Fruit fly (Drosophila melanogaster): ENCODE results near the gene CG31457.

The CG31457 gene

dm6 chr3R:23175376-23175775 lies 47.6 kb upstream of the CG31457 start (continued):
- TF ChIP-seq lmd (GFP tag; IDR thresholded peaks at IDR 0.05) (peak; percentile 92), slou (GFP tag; optimal IDR thresholded peaks at IDR 0.05) (peak; percentile 56), CG4282 (GFP tag; optimal IDR thresholded peaks at IDR 0.05) (peak; percentile 30), Trl (optimal IDR thresholded peaks at IDR 0.05) (peak; percentile 57 to 77), Trl (GFP tag; optimal IDR thresholded peaks at IDR 0.05) (peak; percentile 88), unpg (GFP tag; optimal IDR thresholded peaks at IDR 0.05) (peak; percentile 96), Rfx (GFP tag; IDR thresholded peaks at IDR 0.05) (peak; percentile 87), NK7.1 (GFP tag; optimal IDR thresholded peaks at IDR 0.05) (peak; percentile 72), zfh1 (GFP tag; IDR thresholded peaks at IDR 0.05) (peak; percentile 95), Dip2 (GFP tag; IDR thresholded peaks at IDR 0.05) (no peak), twi (tag; optimal IDR thresholded peaks at IDR 0.05) (peak; percentile 77), CG11504 (tag; optimal IDR thresholded peaks at IDR 0.05) (peak; percentile 95), toy (GFP tag; IDR thresholded peaks at IDR 0.05) (peak; percentile 51; the same call in 1 of the 2 replicates), CG2202 (tag; optimal IDR thresholded peaks at IDR 0.05) (peak; percentile 84), p53 (GFP tag; optimal IDR thresholded peaks at IDR 0.05) (peak; percentile 73), sna (GFP tag; IDR thresholded peaks at IDR 0.05; ENCODE audit: partially characterized antibody) (no peak), kah (GFP tag; optimal IDR thresholded peaks at IDR 0.05) (peak; percentile 80), hb (GFP tag; IDR thresholded peaks at IDR 0.05; ENCODE audit: partially characterized antibody) (no peak), Lim3 (GFP tag; IDR thresholded peaks at IDR 0.05) (peak; percentile 73), Dad (GFP tag; optimal IDR thresholded peaks at IDR 0.05) (peak; percentile 74), gfzf (GFP tag; optimal IDR thresholded peaks at IDR 0.05) (no peak), CG4707 (GFP tag; optimal IDR thresholded peaks at IDR 0.05) (peak; percentile 82), inv (GFP tag; IDR thresholded peaks at IDR 0.05; ENCODE audit: partially characterized antibody) (no peak), CG33213 (GFP tag; optimal IDR thresholded peaks at IDR 0.05) (peak; percentile 84), sima (GFP tag; optimal IDR thresholded peaks at IDR 0.05) (peak; percentile 71), zen (tag; optimal IDR thresholded peaks at IDR 0.05) (peak; percentile 81), Mrtf (GFP tag; IDR thresholded peaks at IDR 0.05) (peak; percentile 84), abd-A (tag; optimal IDR thresholded peaks at IDR 0.05) (no peak), Pdp1 (GFP tag; optimal IDR thresholded peaks at IDR 0.05) (peak; percentile 79 to 90), ci (GFP tag; IDR thresholded peaks at IDR 0.05) (peak; percentile 96), fru (optimal IDR thresholded peaks at IDR 0.05) (no peak), CG18011 (GFP tag; optimal IDR thresholded peaks at IDR 0.05) (peak; percentile 53), vnd (GFP tag; IDR thresholded peaks at IDR 0.05; ENCODE audit: partially characterized antibody) (no peak), chn (GFP tag; optimal IDR thresholded peaks at IDR 0.05) (peak; percentile 92), NC2α (GFP tag; optimal IDR thresholded peaks at IDR 0.05) (peak; percentile 81), CG3847 (GFP tag; IDR thresholded peaks at IDR 0.05) (peak; percentile 54), pan (optimal IDR thresholded peaks at IDR 0.05) (no peak), pan (GFP tag; optimal IDR thresholded peaks at IDR 0.05 in 1 of 2, IDR thresholded peaks at IDR 0.05 in 1 of 2) (peak in 1 of 2 experiments; percentile 93), fu2 (GFP tag; optimal IDR thresholded peaks at IDR 0.05) (peak; percentile 78), CG31224 (GFP tag; IDR thresholded peaks at IDR 0.05) (peak; percentile 37; the same call in 1 of the 2 replicates), Neu2 (GFP tag; optimal IDR thresholded peaks at IDR 0.05; ENCODE audit: borderline replicate concordance) (peak; percentile 44), wor (GFP tag; IDR thresholded peaks at IDR 0.05) (peak; percentile 90), CG33557 (GFP tag; optimal IDR thresholded peaks at IDR 0.05) (peak; percentile 76), CG18476 (GFP tag; optimal IDR thresholded peaks at IDR 0.05) (peak; percentile 72), tgo (GFP tag; IDR thresholded peaks at IDR 0.05) (peak; percentile 93), CG12219 (GFP tag; optimal IDR thresholded peaks at IDR 0.05) (peak; percentile 92), CG6765 (GFP tag; optimal IDR thresholded peaks at IDR 0.05) (peak; percentile 63), MTF-1 (GFP tag; optimal IDR thresholded peaks at IDR 0.05; ENCODE audit: borderline replicate concordance) (peak; percentile 79), Fer1 (GFP tag; optimal IDR thresholded peaks at IDR 0.05) (peak; percentile 78), al (GFP tag; IDR thresholded peaks at IDR 0.05) (peak; percentile 64), Doc3 (GFP tag; IDR thresholded peaks at IDR 0.05; ENCODE audit: partially characterized antibody) (no peak), HLH3B (GFP tag; IDR thresholded peaks at IDR 0.05) (peak; percentile 94)
